Worm (Caenorhabditis elegans) whole organism, L4 larva: ENCODE data around the gene sec-16A.1.
A peak's percentile ranks its signal among the peaks of the same experiment; 100 is the strongest.

ENCODE experiments used
- R02D3.7 ChIP-seq: fragments of 150-350 bp; sonication (generic microtip); optimal IDR thresholded peaks from 3 replicates; lab custom pipeline; 2014; ENCODE audit warnings: missing biosample characterization, missing genetic modification characterization
- Y75B8A.6 ChIP-seq: fragments of 200-800 bp; sonication (Bioruptor generic); IDR thresholded peaks from 2 replicates; pipeline ENCODE4 v1.3.6; 2022; ENCODE audit warnings: missing genetic modification reagents, missing genetic modification characterization, missing compliant biosample characterization
- aha-1 ChIP-seq: fragments of 150-350 bp; peaks from one replicate; lab custom pipeline; 2014; ENCODE audit warnings: missing biosample characterization, missing genetic modification characterization
- ceh-32 ChIP-seq: sonication (generic microtip); optimal IDR thresholded peaks from 2 replicates; lab custom pipeline; 2016; ENCODE audit warnings: mild to moderate bottlenecking, missing genetic modification characterization, missing compliant biosample characterization; ENCODE audit not compliant: poor library complexity
- ceh-44 ChIP-seq: fragments of 200-800 bp; sonication (Bioruptor generic); IDR thresholded peaks from 2 replicates; pipeline ENCODE4 v1.3.6; 2022; ENCODE audit warnings: missing genetic modification reagents, missing genetic modification characterization, missing compliant biosample characterization
- fkh-10 ChIP-seq: fragments of 150-350 bp; optimal IDR thresholded peaks from 2 replicates; lab custom pipeline; 2014; ENCODE audit warnings: missing biosample characterization, missing genetic modification reagents, missing genetic modification characterization
- hlh-30 ChIP-seq: sonication (generic microtip); optimal IDR thresholded peaks from 2 replicates; lab custom pipeline; 2017; ENCODE audit warnings: antibody characterized with exemption, mild to moderate bottlenecking, missing genetic modification characterization, missing compliant biosample characterization; ENCODE audit not compliant: insufficient read depth
- hmg-1.1 ChIP-seq: fragments of 200-800 bp; sonication (Bioruptor generic); IDR thresholded peaks from 2 replicates; pipeline ENCODE4 v1.3.6; 2022; ENCODE audit warnings: missing genetic modification reagents, missing genetic modification characterization, missing compliant biosample characterization
- lin-38 ChIP-seq: fragments of 200-800 bp; sonication (Bioruptor generic); IDR thresholded peaks from 2 replicates; pipeline ENCODE4 v1.3.6; 2022; ENCODE audit warnings: missing genetic modification reagents, missing genetic modification characterization, missing compliant biosample characterization
- lin-39 ChIP-seq: fragments of 150-350 bp; optimal IDR thresholded peaks from 2 replicates; lab custom pipeline; 2014; ENCODE audit warnings: missing biosample characterization, missing genetic modification reagents, missing genetic modification characterization
- nhr-28 ChIP-seq: fragments of 150-350 bp; optimal IDR thresholded peaks from 2 replicates; lab custom pipeline; 2014; ENCODE audit warnings: missing biosample characterization, missing genetic modification characterization
- nhr-6 ChIP-seq: fragments of 150-350 bp; optimal IDR thresholded peaks from 2 replicates; lab custom pipeline; 2014; ENCODE audit warnings: missing biosample characterization, missing genetic modification characterization
- nhr-76 ChIP-seq: fragments of 150-350 bp; optimal IDR thresholded peaks from 2 replicates; lab custom pipeline; 2014; ENCODE audit warnings: missing biosample characterization, missing genetic modification characterization
- php-3 ChIP-seq: fragments of 200-800 bp; sonication (Bioruptor generic); IDR thresholded peaks from 2 replicates; pipeline ENCODE4 v1.3.6; 2022; ENCODE audit warnings: missing genetic modification reagents, missing genetic modification characterization, missing compliant biosample characterization
- set-16 ChIP-seq: fragments of 200-800 bp; sonication (Bioruptor generic); IDR thresholded peaks from 2 replicates; pipeline ENCODE4 v1.3.6; 2022; ENCODE audit warnings: missing genetic modification reagents, missing genetic modification characterization, missing compliant biosample characterization
- unc-62 ChIP-seq, 3 experiments: fragments of 150-350 bp in 1 of 3; sonication (generic microtip); optimal IDR thresholded peaks in 2 of 3; peaks in 1 of 3; 1 replicate in 1 of 3; 2 replicates in 2 of 3; lab custom pipeline; 2014 to 2017; ENCODE audit warnings: missing biosample characterization in 3 of 3, missing genetic modification characterization in 3 of 3, missing genetic modification reagents in 3 of 3, missing genotype in 1 of 3

sec-16A.1 gene

ce11 chrIII:9173239-9173638 is 47.6 kb downstream of the sec-16A.1 start:
- TF ChIP-seq nhr-6 (tag; lab: Kevin White, UChicago) (no peak), nhr-28 (peak; percentile 33), aha-1 (peak; percentile 36)

ce11 chrIII:9176008-9176407 is 50.4 kb downstream of the sec-16A.1 start:
- TF ChIP-seq lin-38 (GFP tag; lab: Robert Waterston, UW) (no peak), hlh-30 (tag; lab: Kevin White, UChicago) (no peak), Y75B8A.6 (GFP tag; lab: Robert Waterston, UW) (no peak), fkh-10 (no peak), nhr-76 (tag; lab: Kevin White, UChicago) (no peak), hmg-1.1 (0 out of 2 replicates have a peak, but pooled peaks have one; percentile 14), set-16 (GFP tag; lab: Robert Waterston, UW) (no peak), ceh-44 (GFP tag; lab: Robert Waterston, UW) (no peak), nhr-28 (peak; percentile 62), php-3 (GFP tag; lab: Robert Waterston, UW) (no peak), lin-39 (tag; lab: Kevin White, UChicago) (no peak), R02D3.7 (tag; lab: Kevin White, UChicago) (no peak)

ce11 chrIII:9177874-9178273 is 52.2 kb downstream of the sec-16A.1 start:
- TF ChIP-seq ceh-32 (tag; lab: Kevin White, UChicago) (no peak), unc-62 (GFP tag; optimal IDR thresholded peaks at IDR 0.05 in 1 of 2; lab: Kevin White, UChicago) (peak in 1 of 2 experiments; percentile 95), unc-62 (tag; optimal IDR thresholded peaks at IDR 0.05; lab: Kevin White, UChicago) (no peak)
